Worm (Caenorhabditis elegans): Measurements from ENCODE around the gene lmd-3.
A peak's percentile ranks its signal among the peaks of the same experiment; 100 is the strongest.

lmd-3 gene

ce11 chrV:8447928-8448327 is 3.3 kb upstream of the lmd-3 start, which contains the start of gene T23B12.5:
T23B12.5 (minus strand) TSS chrV:8448028.
- TF ChIP-seq Y48G9A.11 (GFP tag; IDR thresholded peaks at IDR 0.05) (no peak), fkh-10 (GFP tag; optimal IDR thresholded peaks at IDR 0.05) (no peak), spr-3 (GFP tag; optimal IDR thresholded peaks at IDR 0.05) (no peak), pqm-1 (tag; optimal IDR thresholded peaks at IDR 0.05) (no peak)

ce11 chrV:8445636-8446035 is 1.0 kb upstream of the lmd-3 start:
- peak; percentile 76 for TF ChIP-seq hlh-11 (tag; optimal IDR thresholded peaks at IDR 0.05)
- peak; percentile 42 for TF ChIP-seq aha-1 (tag)
- peak; percentile 56 for TF ChIP-seq nhr-6 (tag; optimal IDR thresholded peaks at IDR 0.05)
- TF ChIP-seq daf-16 (GFP tag; optimal IDR thresholded peaks at IDR 0.05): no peak
- peak; percentile 83 for TF ChIP-seq daf-16 (tag; optimal IDR thresholded peaks at IDR 0.05)
- peak; percentile 23 for TF ChIP-seq nhr-77 (tag; optimal IDR thresholded peaks at IDR 0.05)
- TF ChIP-seq nhr-237 (tag; optimal IDR thresholded peaks at IDR 0.05): no peak
- TF ChIP-seq pha-4 (GFP tag; IDR thresholded peaks at IDR 0.05): no peak
- TF ChIP-seq pha-4 (tag; optimal IDR thresholded peaks at IDR 0.05): peak; percentile 2
- peak; percentile 48 for TF ChIP-seq nhr-25 (tag; optimal IDR thresholded peaks at IDR 0.05; ENCODE audit: borderline replicate concordance, insufficient read depth)
- peak; percentile 59 for TF ChIP-seq dmd-6 (GFP tag; IDR thresholded peaks at IDR 0.05)
- TF ChIP-seq ceh-44 (GFP tag; IDR thresholded peaks at IDR 0.05): no peak
- TF ChIP-seq set-16 (GFP tag; IDR thresholded peaks at IDR 0.05): no peak
- peak; percentile 10 for TF ChIP-seq mxl-3 (GFP tag; optimal IDR thresholded peaks at IDR 0.05)
- peak; percentile 38 for TF ChIP-seq mep-1 (tag; optimal IDR thresholded peaks at IDR 0.05)
- peak; percentile 88 for TF ChIP-seq nhr-28 (tag; optimal IDR thresholded peaks at IDR 0.05)
- TF ChIP-seq lsy-2 (tag; optimal IDR thresholded peaks at IDR 0.05): peak in 1 of 2 experiments; percentile 24
- no peak for TF ChIP-seq nhr-10 (tag; optimal IDR thresholded peaks at IDR 0.05)
- peak; percentile 56 for TF ChIP-seq pqm-1 (tag; optimal IDR thresholded peaks at IDR 0.05)
- peak; percentile 69 for TF ChIP-seq dve-1 (tag; optimal IDR thresholded peaks at IDR 0.05; ENCODE audit: insufficient read depth)

ce11 chrV:8437358-8437757 is 7.2 kb downstream of the lmd-3 start:
- TF ChIP-seq unc-62 (GFP tag; optimal IDR thresholded peaks at IDR 0.05 in 1 of 2): peak in 1 of 2 experiments; percentile 92
- TF ChIP-seq unc-62 (tag; optimal IDR thresholded peaks at IDR 0.05): no peak
- no peak for TF ChIP-seq lin-38 (GFP tag; IDR thresholded peaks at IDR 0.05)
- no peak for TF ChIP-seq nhr-237 (tag; optimal IDR thresholded peaks at IDR 0.05)

- no peak for TF ChIP-seq jun-1 (tag; optimal IDR thresholded peaks at IDR 0.05)
- TF ChIP-seq hmg-1.1 (GFP tag; IDR thresholded peaks at IDR 0.05): 0 out of 2 replicates have a peak, but pooled peaks have one; percentile 22
- peak; percentile 49 for TF ChIP-seq aha-1 (tag)
These were observed 9.3 kb downstream of the lmd-3 start for ce11 chrV:8435292-8435691.

ce11 chrV:8434400-8434827 is 10.2 kb downstream of the lmd-3 start:
- peak; percentile 47 for TF ChIP-seq nhr-28 (tag; optimal IDR thresholded peaks at IDR 0.05)
- TF ChIP-seq sdz-12 (GFP tag; optimal IDR thresholded peaks at IDR 0.05): no peak
- TF ChIP-seq unc-62 (GFP tag; optimal IDR thresholded peaks at IDR 0.05 in 1 of 2): peak in 1 of 2 experiments; percentile 62
- no peak for TF ChIP-seq unc-62 (tag; optimal IDR thresholded peaks at IDR 0.05)
- no peak for TF ChIP-seq nhr-102 (tag; optimal IDR thresholded peaks at IDR 0.05)
- TF ChIP-seq mdl-1 (tag; optimal IDR thresholded peaks at IDR 0.05): peak in 1 of 2 experiments; percentile 51
- no peak for TF ChIP-seq dpl-1 (GFP tag; optimal IDR thresholded peaks at IDR 0.05)
- TF ChIP-seq hlh-11 (tag; optimal IDR thresholded peaks at IDR 0.05): peak; percentile 74
- TF ChIP-seq dve-1 (tag; optimal IDR thresholded peaks at IDR 0.05; ENCODE audit: insufficient read depth): peak; percentile 38
- TF ChIP-seq mep-1 (tag; optimal IDR thresholded peaks at IDR 0.05): peak; percentile 36
- no peak for TF ChIP-seq daf-16 (GFP tag; optimal IDR thresholded peaks at IDR 0.05)
- TF ChIP-seq daf-16 (tag; optimal IDR thresholded peaks at IDR 0.05): peak; percentile 98
- TF ChIP-seq lin-29 (GFP tag; IDR thresholded peaks at IDR 0.05): no peak
- peak; percentile 58 for TF ChIP-seq hlh-30 (tag; optimal IDR thresholded peaks at IDR 0.05; ENCODE audit: insufficient read depth)
- TF ChIP-seq mxl-3 (GFP tag; optimal IDR thresholded peaks at IDR 0.05): peak; percentile 1
- no peak for TF ChIP-seq Y105C5A.15 (GFP tag; IDR thresholded peaks at IDR 0.05)
- TF ChIP-seq lin-38 (GFP tag; IDR thresholded peaks at IDR 0.05): no peak
- TF ChIP-seq pqm-1 (tag; optimal IDR thresholded peaks at IDR 0.05): peak; percentile 55
- TF ChIP-seq dmd-6 (GFP tag; IDR thresholded peaks at IDR 0.05): peak; percentile 18; the same call in 1 of the 2 replicates
- no peak for TF ChIP-seq nhr-42 (GFP tag; IDR thresholded peaks at IDR 0.05)
